Worm (Caenorhabditis elegans): ENCODE measurements around the gene T04A6.1.

ce11 chrIII:7582885-7583284 lies 33.4 kb upstream of the T04A6.1 start, which contains the start of gene R13A5.10:
- no peak for TF ChIP-seq W03F9.2 (tag; optimal IDR thresholded peaks at IDR 0.05)
- no peak for TF ChIP-seq him-1 (tag; optimal IDR thresholded peaks at IDR 0.05)
- TF ChIP-seq dao-5 (tag; optimal IDR thresholded peaks at IDR 0.05) = no peak
